Fruit fly (Drosophila melanogaster) whole organism, pupa: ENCODE results near the gene CG12998.

Source experiments
- CG10348 ChIP-seq: fragments of 200-800 bp; sonication (Bioruptor generic); IDR thresholded peaks from 2 replicates; pipeline ENCODE4 v1.3.6; 2022; ENCODE audit warnings: missing biosample characterization, missing genetic modification characterization
- CG12605 ChIP-seq: fragments of 200-800 bp; sonication (Bioruptor generic); IDR thresholded peaks from 2 replicates; pipeline ENCODE4 v1.3.6; 2022; ENCODE audit warnings: missing biosample characterization, missing genetic modification characterization
- CG13204 ChIP-seq: fragments of 200-800 bp; sonication (Bioruptor generic); optimal IDR thresholded peaks from 2 replicates; lab custom pipeline; 2018; ENCODE audit warnings: missing biosample characterization, mild to moderate bottlenecking, missing genetic modification characterization, moderate library complexity
- CG14655 ChIP-seq: fragments of 200-800 bp; sonication (Bioruptor generic); optimal IDR thresholded peaks from 3 replicates; lab custom pipeline; 2017; ENCODE audit warnings: mild to moderate bottlenecking, missing biosample characterization, missing genetic modification reagents, missing genetic modification characterization
- CG15710 ChIP-seq: fragments of 200-800 bp; sonication (Bioruptor generic); optimal IDR thresholded peaks from 2 replicates; lab custom pipeline; 2018; ENCODE audit warnings: missing biosample characterization, mild to moderate bottlenecking, missing genetic modification characterization, moderate library complexity
- CG17806 ChIP-seq: fragments of 200-800 bp; sonication (Bioruptor generic); optimal IDR thresholded peaks from 2 replicates; lab custom pipeline; 2018; ENCODE audit warnings: missing biosample characterization, mild to moderate bottlenecking, missing genetic modification characterization, moderate library complexity
- CG32121 ChIP-seq: fragments of 200-800 bp; sonication (Bioruptor generic); IDR thresholded peaks from 2 replicates; pipeline ENCODE4 v1.3.6; 2022; ENCODE audit warnings: missing biosample characterization, missing genetic modification characterization
- CG34367 ChIP-seq: fragments of 200-800 bp; sonication (Bioruptor generic); optimal IDR thresholded peaks from 2 replicates; lab custom pipeline; 2018; ENCODE audit warnings: missing biosample characterization, mild to moderate bottlenecking, missing genetic modification characterization
- CG4496 ChIP-seq: fragments of 200-800 bp; sonication (Bioruptor generic); IDR thresholded peaks from 3 replicates; pipeline ENCODE4 v1.3.6; 2022; ENCODE audit warnings: missing biosample characterization, missing genetic modification characterization
- CG8159 ChIP-seq: fragments of 200-800 bp; sonication (Bioruptor generic); optimal IDR thresholded peaks from 3 replicates; lab custom pipeline; 2018; ENCODE audit warnings: missing biosample characterization, mild to moderate bottlenecking, missing genetic modification characterization, moderate library complexity
- CG8301 ChIP-seq: fragments of 200-800 bp; sonication (Bioruptor generic); optimal IDR thresholded peaks from 2 replicates; lab custom pipeline; 2018; ENCODE audit warnings: missing biosample characterization, mild to moderate bottlenecking, missing genetic modification characterization
- CG9948 ChIP-seq: fragments of 200-800 bp; sonication (Bioruptor generic); optimal IDR thresholded peaks from 2 replicates; lab custom pipeline; 2018; ENCODE audit warnings: missing biosample characterization, mild to moderate bottlenecking, missing genetic modification characterization, moderate library complexity
- D1 ChIP-seq: fragments of 200-800 bp; sonication (Bioruptor generic); optimal IDR thresholded peaks from 2 replicates; lab custom pipeline; 2018; ENCODE audit warnings: missing biosample characterization, mild to moderate bottlenecking, missing genetic modification characterization, moderate library complexity
- EcR ChIP-seq: fragments of 200-800 bp; sonication (Bioruptor generic); optimal IDR thresholded peaks from 3 replicates; lab custom pipeline; 2019; ENCODE audit warnings: missing biosample characterization, missing genetic modification characterization, mild to moderate bottlenecking, moderate library complexity, missing genetic modification reagents
- Ets98B ChIP-seq: fragments of 200-800 bp; sonication (Bioruptor generic); IDR thresholded peaks from 2 replicates; pipeline ENCODE4 v1.3.6; 2022; ENCODE audit warnings: missing biosample characterization, missing genetic modification characterization
- Pif1A ChIP-seq: fragments of 200-800 bp; sonication (Bioruptor generic); optimal IDR thresholded peaks from 3 replicates; lab custom pipeline; 2016; ENCODE audit warnings: missing biosample characterization, missing genetic modification characterization
- Pif1B ChIP-seq: fragments of 200-800 bp; sonication (Bioruptor generic); optimal IDR thresholded peaks from 3 replicates; lab custom pipeline; 2016; ENCODE audit warnings: missing biosample characterization, missing genetic modification characterization
- Snoo ChIP-seq: fragments of 200-800 bp; sonication (Bioruptor generic); optimal IDR thresholded peaks from 3 replicates; lab custom pipeline; 2017; ENCODE audit warnings: missing biosample characterization, mild to moderate bottlenecking, missing genetic modification characterization, inconsistent platforms
- fd96Ca ChIP-seq: fragments of 200-800 bp; sonication (Bioruptor generic); IDR thresholded peaks from 3 replicates; pipeline ENCODE4 v1.3.6; 2022; ENCODE audit warnings: missing biosample characterization, missing genetic modification characterization
- gl ChIP-seq: fragments of 200-800 bp; sonication (Bioruptor generic); optimal IDR thresholded peaks from 2 replicates; lab custom pipeline; 2018; ENCODE audit warnings: missing biosample characterization, mild to moderate bottlenecking, missing genetic modification characterization
- rn ChIP-seq: fragments of 200-800 bp; sonication (Bioruptor generic); IDR thresholded peaks from 2 replicates; pipeline ENCODE4 v1.3.6; 2022; ENCODE audit warnings: missing biosample characterization, missing genetic modification characterization

The CG12998 gene

DNA sequence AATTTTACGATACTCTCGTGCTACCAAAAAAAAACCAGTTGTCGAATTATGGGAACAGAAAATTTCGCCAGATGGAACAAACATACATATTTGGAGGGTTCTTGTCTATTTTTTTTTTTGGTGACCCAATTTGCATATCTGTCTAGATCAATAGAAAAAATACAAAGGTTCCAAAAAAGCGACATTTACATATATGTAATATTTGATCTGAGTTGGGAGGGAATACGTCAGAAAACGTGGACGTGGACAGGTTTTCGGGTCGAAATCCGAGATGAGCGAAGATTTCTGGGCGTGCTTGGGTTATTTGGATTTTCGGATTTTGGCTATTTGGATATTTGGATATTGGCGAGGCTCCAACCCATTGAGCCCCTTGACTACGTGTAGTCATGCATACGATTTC is 13.4 kb upstream of the CG12998 start:
- no peak for TF ChIP-seq CG9948 (tag; lab: Kevin White, UChicago)
- TF ChIP-seq Ets98B (GFP tag; lab: Robert Waterston, UW) = no peak
- no peak for TF ChIP-seq CG14655 (GFP tag; lab: Kevin White, UChicago)
- no peak for TF ChIP-seq CG15710 (tag; lab: Kevin White, UChicago)
- no peak for TF ChIP-seq D1
- TF ChIP-seq CG8159 (tag; lab: Kevin White, UChicago) = no peak
- no peak for TF ChIP-seq CG17806
- TF ChIP-seq Pif1B (GFP tag; lab: Kevin White, UChicago) = no peak
- no peak for TF ChIP-seq Pif1A (GFP tag; lab: Kevin White, UChicago)
- TF ChIP-seq Snoo (tag; lab: Kevin White, UChicago) = no peak
- TF ChIP-seq fd96Ca = no peak
- TF ChIP-seq rn (GFP tag; lab: Robert Waterston, UW) = no peak
- no peak for TF ChIP-seq CG34367 (tag; lab: Kevin White, UChicago)
- TF ChIP-seq CG8301 (tag; lab: Kevin White, UChicago) = no peak
- TF ChIP-seq CG10348 (GFP tag; lab: Robert Waterston, UW) = no peak
- TF ChIP-seq CG12605 (GFP tag; lab: Robert Waterston, UW) = no peak
- TF ChIP-seq gl (tag; lab: Kevin White, UChicago) = no peak
- no peak for TF ChIP-seq CG4496 (GFP tag; lab: Robert Waterston, UW)
- no peak for TF ChIP-seq CG13204 (GFP tag; lab: Kevin White, UChicago)
- TF ChIP-seq EcR (GFP tag; lab: Kevin White, UChicago) = no peak

DNA sequence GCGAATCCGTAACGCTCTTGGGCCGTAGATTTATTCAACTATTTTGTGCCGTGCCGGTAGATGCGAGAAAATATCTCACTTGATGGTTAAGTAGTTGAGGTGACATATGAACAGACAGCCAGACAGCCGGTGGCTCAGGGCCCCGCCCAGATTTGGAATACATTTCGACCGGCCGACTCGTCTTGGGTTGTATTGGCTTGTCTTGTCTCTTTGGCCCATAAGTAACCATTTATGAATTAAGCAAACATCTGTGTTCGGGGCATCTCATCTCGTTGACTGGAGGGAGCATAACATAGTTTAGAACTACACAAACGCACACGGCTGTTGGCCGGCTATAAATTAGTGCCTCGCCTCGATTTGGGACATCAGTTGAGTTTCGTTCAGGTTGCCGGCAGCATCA is 12.4 kb upstream of the CG12998 start, which contains the start of gene CG32564:
TSS of gene CG32564 (plus strand) at position 362 of the 400 bp plus-strand sequence.
- TF ChIP-seq CG12605 (GFP tag; lab: Robert Waterston, UW) = no peak
- TF ChIP-seq rn (GFP tag; lab: Robert Waterston, UW) = no peak
- no peak for TF ChIP-seq CG4496 (GFP tag; lab: Robert Waterston, UW)
- TF ChIP-seq Ets98B (GFP tag; lab: Robert Waterston, UW) = no peak
- no peak for TF ChIP-seq fd96Ca
- TF ChIP-seq D1 = no peak
- TF ChIP-seq CG14655 (GFP tag; lab: Kevin White, UChicago) = no peak

DNA sequence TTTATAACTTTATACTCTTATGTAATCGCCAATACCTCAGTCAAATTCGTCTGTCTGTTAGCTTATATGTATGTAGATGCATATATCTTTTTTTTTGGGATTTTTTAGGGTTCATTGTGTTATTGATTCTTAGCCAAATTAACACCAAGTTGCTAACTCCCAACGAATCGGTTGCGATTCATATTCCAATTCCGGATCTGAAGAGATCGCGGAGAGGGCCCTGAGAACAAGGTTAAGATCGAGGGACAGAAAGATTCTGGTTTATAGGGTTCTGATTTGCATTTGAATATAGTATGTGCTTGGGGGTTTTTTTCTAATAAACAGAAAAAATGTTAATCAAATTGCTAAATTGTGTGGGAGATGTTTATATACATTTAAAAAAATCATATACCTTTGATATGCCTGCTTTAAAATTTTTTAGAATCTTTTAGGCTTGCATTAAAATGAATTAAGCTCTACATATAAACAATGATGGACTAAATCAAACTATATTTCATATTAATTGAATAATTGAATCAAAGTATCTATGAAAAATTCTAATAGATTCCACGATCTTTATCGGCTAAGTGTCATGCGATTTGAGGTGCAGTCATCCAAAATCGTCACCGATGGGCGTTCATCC is 10.5 kb upstream of the CG12998 start, which contains the start of gene CG32563:
TSS of gene CG32563 (plus strand) at position 572 of the 622 bp plus-strand sequence.
- no peak for TF ChIP-seq Ets98B (GFP tag; lab: Robert Waterston, UW)
- no peak for TF ChIP-seq CG10348 (GFP tag; lab: Robert Waterston, UW)
- TF ChIP-seq Pif1A (GFP tag; lab: Kevin White, UChicago) = no peak
- no peak for TF ChIP-seq CG17806
- no peak for TF ChIP-seq gl (tag; lab: Kevin White, UChicago)
- no peak for TF ChIP-seq rn (GFP tag; lab: Robert Waterston, UW)
- TF ChIP-seq D1 = no peak

DNA sequence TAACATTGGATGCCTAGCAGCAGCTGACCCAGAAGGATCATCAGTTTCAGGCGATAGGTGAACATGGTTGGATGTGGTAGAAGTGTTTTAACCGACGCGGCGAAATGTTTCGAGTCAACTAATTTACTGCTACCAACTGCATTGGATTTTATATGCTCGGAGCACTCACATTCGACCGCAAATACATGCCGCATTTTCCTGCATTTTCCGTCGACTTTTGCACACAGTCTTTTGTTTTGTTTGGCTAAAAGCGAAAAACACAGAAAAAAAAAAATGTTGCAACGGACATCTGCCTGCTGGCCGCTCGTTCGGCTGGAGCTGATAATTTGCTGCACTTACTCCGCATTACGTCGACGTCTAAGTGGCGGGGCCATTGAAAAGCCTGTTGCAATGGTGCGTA is 8.6 kb upstream of the CG12998 start, which contains the start of gene CG12995:
TSS of gene CG12995 (minus strand) at position 101 of the 400 bp plus-strand sequence.
- TF ChIP-seq D1 = no peak
- no peak for TF ChIP-seq CG32121 (GFP tag; lab: Robert Waterston, UW)
- no peak for TF ChIP-seq CG10348 (GFP tag; lab: Robert Waterston, UW)
- TF ChIP-seq CG4496 (GFP tag; lab: Robert Waterston, UW) = no peak
- TF ChIP-seq rn (GFP tag; lab: Robert Waterston, UW) = no peak

DNA sequence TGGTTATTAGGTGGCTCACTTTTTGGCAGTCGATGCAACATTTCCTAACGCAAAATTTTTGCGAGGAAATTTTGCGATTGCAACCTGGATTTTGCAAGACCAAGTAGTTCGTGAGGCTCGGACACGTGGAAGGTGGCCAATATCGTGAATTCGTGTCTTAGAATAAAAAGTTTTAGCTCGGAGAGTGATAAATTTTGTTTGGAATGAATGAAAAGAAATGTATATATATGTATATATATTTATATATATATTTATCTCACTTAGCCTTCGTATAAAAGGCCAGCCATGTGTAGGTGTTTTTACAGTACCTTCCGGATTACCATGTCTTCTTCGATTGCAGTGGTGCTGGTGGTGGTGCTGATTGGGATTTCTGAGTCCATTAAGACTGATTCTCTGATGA is 6.5 kb upstream of the CG12998 start, which contains the start of gene CG18258:
TSS of gene CG18258 (plus strand) at position 301 of the 400 bp plus-strand sequence.
- TF ChIP-seq CG17806 (no peak), Snoo (tag; lab: Kevin White, UChicago) (no peak), CG8159 (tag; lab: Kevin White, UChicago) (no peak), rn (GFP tag; lab: Robert Waterston, UW) (no peak), CG14655 (GFP tag; lab: Kevin White, UChicago) (no peak), CG10348 (GFP tag; lab: Robert Waterston, UW) (no peak), Pif1B (GFP tag; lab: Kevin White, UChicago) (no peak), gl (tag; lab: Kevin White, UChicago) (no peak), D1 (no peak), Pif1A (GFP tag; lab: Kevin White, UChicago) (no peak), CG12605 (GFP tag; lab: Robert Waterston, UW) (no peak), CG4496 (GFP tag; lab: Robert Waterston, UW) (no peak), CG15710 (tag; lab: Kevin White, UChicago) (no peak), CG13204 (GFP tag; lab: Kevin White, UChicago) (no peak), CG32121 (GFP tag; lab: Robert Waterston, UW) (no peak)

DNA sequence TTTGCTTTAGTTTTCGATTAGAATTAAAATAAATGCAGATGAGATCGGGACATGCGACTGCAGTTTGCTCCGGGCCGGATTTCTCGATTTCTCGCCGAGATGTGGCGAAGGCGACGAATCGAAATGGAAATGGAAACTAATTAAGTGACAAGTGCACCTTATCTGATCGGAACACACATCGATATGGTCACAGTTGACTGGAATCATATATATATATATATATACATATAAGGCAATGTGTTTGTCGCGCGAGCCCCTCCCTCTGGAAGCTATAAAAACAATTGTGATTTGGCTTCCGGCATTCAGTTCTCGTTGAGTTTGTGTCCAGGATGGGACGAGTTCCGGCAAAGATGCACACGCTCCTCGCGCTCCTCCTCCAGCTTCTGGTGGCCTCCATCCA is 3.5 kb upstream of the CG12998 start, which contains the start of gene CG5162:
TSS of gene CG5162 (plus strand) at position 301 of the 400 bp plus-strand sequence.
- TF ChIP-seq CG14655 (GFP tag; lab: Kevin White, UChicago) (no peak), CG4496 (GFP tag; lab: Robert Waterston, UW) (no peak), CG32121 (GFP tag; lab: Robert Waterston, UW) (no peak), CG15710 (tag; lab: Kevin White, UChicago) (no peak), CG9948 (tag; lab: Kevin White, UChicago) (no peak), CG34367 (tag; lab: Kevin White, UChicago) (no peak), CG8301 (tag; lab: Kevin White, UChicago) (no peak), D1 (no peak), CG12605 (GFP tag; lab: Robert Waterston, UW) (no peak), Snoo (tag; lab: Kevin White, UChicago) (no peak), gl (tag; lab: Kevin White, UChicago) (no peak), fd96Ca (no peak), CG8159 (tag; lab: Kevin White, UChicago) (no peak), CG17806 (no peak), CG10348 (GFP tag; lab: Robert Waterston, UW) (no peak), Pif1B (GFP tag; lab: Kevin White, UChicago) (no peak), rn (GFP tag; lab: Robert Waterston, UW) (no peak), CG13204 (GFP tag; lab: Kevin White, UChicago) (no peak)
